Worm (Caenorhabditis elegans): Measurements from ENCODE around the gene dmsr-3.

- no peak for TF ChIP-seq nhr-237 (tag; optimal IDR thresholded peaks at IDR 0.05)
- TF ChIP-seq nhr-47 (tag; optimal IDR thresholded peaks at IDR 0.05): no peak
- TF ChIP-seq swsn-7 (tag; optimal IDR thresholded peaks at IDR 0.05): no peak
- TF ChIP-seq snpc-4 (tag; optimal IDR thresholded peaks at IDR 0.05): no peak
- no peak for TF ChIP-seq sptf-1 (tag; optimal IDR thresholded peaks at IDR 0.05)
- no peak for TF ChIP-seq ztf-11 (tag; optimal IDR thresholded peaks at IDR 0.05)
- no peak for TF ChIP-seq dsc-1 (tag; optimal IDR thresholded peaks at IDR 0.05)
- no peak for TF ChIP-seq lin-39 (tag; optimal IDR thresholded peaks at IDR 0.05)
These were observed 29.5 kb downstream of the dmsr-3 start for ce11 chrII:13326478-13326877.
